Fruit fly (Drosophila melanogaster): ENCODE measurements around the gene C3G.

The C3G gene

DNA sequence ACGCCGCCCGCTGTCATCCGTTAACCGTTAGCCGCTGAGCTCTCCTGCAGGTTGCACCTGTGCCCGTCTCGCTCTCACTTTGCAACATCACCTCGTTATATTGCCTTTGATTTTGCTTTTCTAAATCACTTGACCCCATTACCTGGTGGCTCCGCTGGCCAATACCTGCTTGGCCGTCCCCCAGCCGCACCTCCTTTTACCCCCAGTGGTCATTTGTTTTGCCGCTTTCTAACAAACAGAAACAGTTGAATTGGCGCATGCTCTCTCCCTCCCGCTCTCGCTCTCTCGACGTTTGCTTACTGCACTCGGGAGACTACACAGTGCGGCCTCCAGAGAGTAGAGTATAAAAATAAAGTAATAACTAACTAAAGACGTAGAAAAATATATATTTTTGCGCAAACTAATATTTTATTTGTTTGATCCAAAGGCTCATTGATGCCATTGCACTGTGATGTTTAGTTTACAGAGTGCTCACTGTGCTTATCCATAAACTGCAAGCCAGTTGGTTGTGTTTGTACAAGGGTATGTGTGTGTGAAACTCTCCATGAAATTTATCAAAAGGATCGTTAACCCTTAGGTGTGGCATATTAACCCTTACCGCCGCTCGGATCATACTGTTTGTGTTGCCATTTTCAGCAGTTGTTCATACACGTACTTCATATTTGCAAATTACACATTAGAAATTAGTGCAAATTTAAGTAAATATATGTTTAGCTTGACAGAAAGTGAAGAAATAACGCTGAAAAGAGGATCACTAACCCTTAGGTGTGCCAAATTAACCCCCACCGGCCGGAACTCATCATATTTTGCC, 1.3 kb upstream of the C3G start (continued):
- peak; percentile 3 for TF ChIP-seq CG6654 (GFP tag; optimal IDR thresholded peaks at IDR 0.05)
- peak; percentile 60 for TF ChIP-seq org-1 (GFP tag; optimal IDR thresholded peaks at IDR 0.05)
- peak; percentile 80; the same call in 2 of the 3 replicates for TF ChIP-seq Dbx (GFP tag; IDR thresholded peaks at IDR 0.05)
- peak; percentile 69; the same call in 1 of the 2 replicates for TF ChIP-seq toy (GFP tag; IDR thresholded peaks at IDR 0.05)
- TF ChIP-seq croc (GFP tag; conservative IDR thresholded peaks at IDR 0.05), result peak; percentile 63; the same call in 2 of the 3 replicates
- peak; percentile 54; the same call in 1 of the 2 replicates for TF ChIP-seq E2f2 (GFP tag; IDR thresholded peaks at IDR 0.05)
- no peak for TF ChIP-seq CG8388 (GFP tag; optimal IDR thresholded peaks at IDR 0.05)
- no peak for TF ChIP-seq prd (optimal IDR thresholded peaks at IDR 0.05)
- peak; percentile 93 for TF ChIP-seq prd (GFP tag; IDR thresholded peaks at IDR 0.05)
- no peak for TF ChIP-seq luna (GFP tag; optimal IDR thresholded peaks at IDR 0.05)
- peak; percentile 56 for TF ChIP-seq ash1 (GFP tag; optimal IDR thresholded peaks at IDR 0.05)
- no peak for TF ChIP-seq CG6765 (GFP tag; optimal IDR thresholded peaks at IDR 0.05)
- no peak for TF ChIP-seq CG34376 (GFP tag; optimal IDR thresholded peaks at IDR 0.05)
- TF ChIP-seq CG4730 (GFP tag; IDR thresholded peaks at IDR 0.05), result peak; percentile 85
- TF ChIP-seq pnt (GFP tag; optimal IDR thresholded peaks at IDR 0.05), result peak; percentile 63
- peak; percentile 82 for TF ChIP-seq CG2120 (GFP tag; optimal IDR thresholded peaks at IDR 0.05)
- peak; percentile 41 for TF ChIP-seq CG13624 (GFP tag; optimal IDR thresholded peaks at IDR 0.05)
- peak; percentile 47 for TF ChIP-seq wek (GFP tag; optimal IDR thresholded peaks at IDR 0.05)
- TF ChIP-seq fd3F (GFP tag; optimal IDR thresholded peaks at IDR 0.05), result peak; percentile 18
- peak; percentile 87 for TF ChIP-seq CG34422 (GFP tag; IDR thresholded peaks at IDR 0.05)
- no peak for TF ChIP-seq Hr39 (optimal IDR thresholded peaks at IDR 0.05)
- TF ChIP-seq CG3407 (GFP tag; optimal IDR thresholded peaks at IDR 0.05), result no peak
- TF ChIP-seq CG4707 (GFP tag; optimal IDR thresholded peaks at IDR 0.05), result peak; percentile 37
- TF ChIP-seq CG12219 (GFP tag; optimal IDR thresholded peaks at IDR 0.05), result peak; percentile 68
- no peak for TF ChIP-seq CG17568 (GFP tag; optimal IDR thresholded peaks at IDR 0.05)
- TF ChIP-seq Mrtf (GFP tag; IDR thresholded peaks at IDR 0.05), result peak; percentile 81
- TF ChIP-seq CG17328 (GFP tag; IDR thresholded peaks at IDR 0.05), result peak; percentile 93
- TF ChIP-seq cad (GFP tag; optimal IDR thresholded peaks at IDR 0.05), result no peak
- TF ChIP-seq CG14441 (GFP tag; IDR thresholded peaks at IDR 0.05), result peak; percentile 88
- TF ChIP-seq twi (tag; optimal IDR thresholded peaks at IDR 0.05), result peak; percentile 31
- no peak for TF ChIP-seq Hmx (GFP tag; optimal IDR thresholded peaks at IDR 0.05)
- TF ChIP-seq sim (GFP tag; IDR thresholded peaks at IDR 0.05), result peak; percentile 72; the same call in 1 of the 2 replicates
- TF ChIP-seq CG10431 (GFP tag; optimal IDR thresholded peaks at IDR 0.05), result no peak
- TF ChIP-seq BtbVII (GFP tag; optimal IDR thresholded peaks at IDR 0.05), result peak; percentile 13
- peak; percentile 81 for TF ChIP-seq CG17359 (tag; optimal IDR thresholded peaks at IDR 0.05)
- TF ChIP-seq phol (tag; optimal IDR thresholded peaks at IDR 0.05), result peak; percentile 65
- no peak for TF ChIP-seq kni (GFP tag; optimal IDR thresholded peaks at IDR 0.05)
- TF ChIP-seq HLH3B (GFP tag; IDR thresholded peaks at IDR 0.05), result peak; percentile 91
- no peak for TF ChIP-seq pan (optimal IDR thresholded peaks at IDR 0.05)
- peak in 1 of 2 experiments; percentile 94 for TF ChIP-seq pan (GFP tag; optimal IDR thresholded peaks at IDR 0.05 in 1 of 2, IDR thresholded peaks at IDR 0.05 in 1 of 2)
- no peak for TF ChIP-seq mld (GFP tag; IDR thresholded peaks at IDR 0.05; ENCODE audit: partially characterized antibody)
- peak; percentile 48; the same call in 1 of the 2 replicates for TF ChIP-seq wdn (GFP tag; IDR thresholded peaks at IDR 0.05)
- TF ChIP-seq tna (GFP tag; IDR thresholded peaks at IDR 0.05; ENCODE audit: partially characterized antibody), result no peak
- no peak for TF ChIP-seq Opbp (GFP tag; IDR thresholded peaks at IDR 0.05; ENCODE audit: partially characterized antibody)
- peak; percentile 76 for TF ChIP-seq dati (GFP tag; IDR thresholded peaks at IDR 0.05)
- TF ChIP-seq CG15601 (tag; optimal IDR thresholded peaks at IDR 0.05), result peak; percentile 64
- peak; percentile 75 for TF ChIP-seq CG7786 (GFP tag; optimal IDR thresholded peaks at IDR 0.05)
- peak; percentile 56 for TF ChIP-seq pum (GFP tag; optimal IDR thresholded peaks at IDR 0.05)
- TF ChIP-seq CG16779 (GFP tag; IDR thresholded peaks at IDR 0.05), result peak; percentile 27; the same call in 1 of the 2 replicates
- no peak for TF ChIP-seq CG7745 (tag; optimal IDR thresholded peaks at IDR 0.05)

All from whole organism, embryonic.